Fruit fly (Drosophila melanogaster): ENCODE results near the gene CG16723.

- TF ChIP-seq psq (optimal IDR thresholded peaks at IDR 0.05): no peak
- TF ChIP-seq Sin3A (optimal IDR thresholded peaks at IDR 0.05): no peak
- TF ChIP-seq h (optimal IDR thresholded peaks at IDR 0.05): no peak
- no peak for TF ChIP-seq ttk (optimal IDR thresholded peaks at IDR 0.05)
These were observed 31.1 kb upstream of the CG16723 start for dm6 chr3R:23627140-23627539.
